Fruit fly (Drosophila melanogaster) whole organism, embryonic: ENCODE data around the gene DCTN1-p150.
A peak's percentile ranks its signal among the peaks of the same experiment; 100 is the strongest.

Experiments
- Adf1 ChIP-seq: fragments of 200-800 bp; sonication (Bioruptor generic); IDR thresholded peaks from 2 replicates; pipeline ENCODE4 v1.3.6; 2022; ENCODE audit warnings: missing biosample characterization, missing genetic modification characterization
- Awh ChIP-seq: fragments of 200-800 bp; sonication (Bioruptor generic); IDR thresholded peaks from 2 replicates; pipeline ENCODE4, ENCODE4 v1.3.6; 2022; ENCODE audit warnings: missing biosample characterization, missing genetic modification characterization
- BEAF-32 ChIP-seq: fragments of 200-800 bp; sonication (Bioruptor generic); optimal IDR thresholded peaks from 3 replicates; lab custom pipeline; 2017; ENCODE audit warnings: missing biosample characterization, missing genetic modification characterization, mild to moderate bottlenecking, moderate library complexity, missing genetic modification reagents
- Bdp1 ChIP-seq: fragments of 200-800 bp; sonication (Bioruptor generic); optimal IDR thresholded peaks from 3 replicates; lab custom pipeline; 2016; ENCODE audit warnings: missing biosample characterization, missing genetic modification characterization
- Bgb ChIP-seq: fragments of 200-800 bp; sonication (Bioruptor generic); IDR thresholded peaks from 2 replicates; pipeline ENCODE4 v1.3.6; 2022; ENCODE audit warnings: missing biosample characterization, missing genetic modification characterization; ENCODE audit not compliant: partially characterized antibody
- CG10147 ChIP-seq: fragments of 200-800 bp; sonication (Bioruptor generic); optimal IDR thresholded peaks from 2 replicates; lab custom pipeline; 2019; ENCODE audit warnings: missing biosample characterization, mild to moderate bottlenecking, missing genetic modification characterization, moderate library complexity
- CG10209 ChIP-seq: fragments of 200-800 bp; sonication (Bioruptor generic); optimal IDR thresholded peaks from 3 replicates; lab custom pipeline; 2017; ENCODE audit warnings: missing biosample characterization, mild to moderate bottlenecking, missing genetic modification characterization, missing genetic modification reagents
- CG11398 ChIP-seq: fragments of 200-800 bp; sonication (Bioruptor generic); optimal IDR thresholded peaks from 2 replicates; lab custom pipeline; 2016; ENCODE audit warnings: missing biosample characterization, missing genetic modification characterization
- CG12769 ChIP-seq: fragments of 200-800 bp; sonication (Bioruptor generic); optimal IDR thresholded peaks from 2 replicates; lab custom pipeline; 2019; ENCODE audit warnings: missing biosample characterization, mild to moderate bottlenecking, missing genetic modification characterization, moderate library complexity
- CG14710 ChIP-seq: fragments of 200-800 bp; sonication (Bioruptor generic); optimal IDR thresholded peaks from 3 replicates; lab custom pipeline; 2019; ENCODE audit warnings: missing biosample characterization, mild to moderate bottlenecking, missing genetic modification characterization, moderate library complexity
- CG16779 ChIP-seq: fragments of 200-800 bp; sonication (Bioruptor generic); IDR thresholded peaks from 2 replicates; pipeline ENCODE4 v1.3.6; 2022; ENCODE audit warnings: missing biosample characterization, missing genetic modification characterization
- CG17361 ChIP-seq: fragments of 200-800 bp; sonication (Bioruptor generic); IDR thresholded peaks from 3 replicates; pipeline ENCODE4 v1.3.6; 2022; ENCODE audit warnings: missing biosample characterization, missing genetic modification characterization
- CG1792 ChIP-seq: fragments of 200-800 bp; sonication (Bioruptor generic); optimal IDR thresholded peaks from 2 replicates; lab custom pipeline; 2016; ENCODE audit warnings: missing biosample characterization, missing genetic modification characterization
- CG3995 ChIP-seq: fragments of 200-800 bp; sonication (Bioruptor generic); optimal IDR thresholded peaks from 3 replicates; lab custom pipeline; 2016; ENCODE audit warnings: missing biosample characterization, missing genetic modification characterization
- CG4424 ChIP-seq: fragments of 200-800 bp; sonication (Bioruptor generic); optimal IDR thresholded peaks from 3 replicates; lab custom pipeline; 2016; ENCODE audit warnings: missing biosample characterization, missing genetic modification characterization
- CG4854 ChIP-seq: fragments of 200-800 bp; sonication (Bioruptor generic); optimal IDR thresholded peaks from 2 replicates; lab custom pipeline; 2016; ENCODE audit warnings: missing biosample characterization, missing genetic modification characterization, inconsistent platforms
- CG6813 ChIP-seq: fragments of 200-800 bp; sonication (Bioruptor generic); optimal IDR thresholded peaks from 2 replicates; lab custom pipeline; 2017; ENCODE audit warnings: missing biosample characterization, missing genetic modification characterization, mild to moderate bottlenecking, moderate library complexity, missing genetic modification reagents
- CG7987 ChIP-seq: fragments of 200-800 bp; sonication (Bioruptor generic); optimal IDR thresholded peaks from 2 replicates; lab custom pipeline; 2018; ENCODE audit warnings: missing biosample characterization, mild to moderate bottlenecking, missing genetic modification characterization, moderate library complexity
- CG9215 ChIP-seq: fragments of 200-800 bp; sonication (Bioruptor generic); IDR thresholded peaks from 2 replicates; pipeline ENCODE4 v1.3.6; 2022; ENCODE audit warnings: missing biosample characterization, missing genetic modification characterization
- CG9609 ChIP-seq: fragments of 200-800 bp; sonication (Bioruptor generic); optimal IDR thresholded peaks from 3 replicates; lab custom pipeline; 2016; ENCODE audit warnings: missing biosample characterization, missing genetic modification characterization
- Chrac-16 ChIP-seq: fragments of 200-800 bp; sonication (Bioruptor generic); optimal IDR thresholded peaks from 3 replicates; lab custom pipeline; 2016; ENCODE audit warnings: missing biosample characterization, missing genetic modification characterization
- E2f2 ChIP-seq: fragments of 200-800 bp; sonication (Bioruptor generic); IDR thresholded peaks from 2 replicates; pipeline ENCODE4 v1.3.6; 2022; ENCODE audit warnings: missing biosample characterization, missing genetic modification characterization
- Hr39 ChIP-seq: fragments of >200 bp; optimal IDR thresholded peaks from 2 replicates; lab custom pipeline; 2017
- Jarid2 ChIP-seq: fragments of 200-800 bp; sonication (Bioruptor generic); optimal IDR thresholded peaks from 3 replicates; lab custom pipeline; 2017; ENCODE audit warnings: mild to moderate bottlenecking, missing biosample characterization, missing genetic modification reagents, missing genetic modification characterization
- Kr ChIP-seq: fragments of 200-800 bp; sonication (Bioruptor generic); optimal IDR thresholded peaks from 2 replicates; lab custom pipeline; 2017; ENCODE audit warnings: missing biosample characterization, mild to moderate bottlenecking, missing genetic modification characterization
- Lim3 ChIP-seq: fragments of 200-800 bp; sonication (Bioruptor generic); IDR thresholded peaks from 2 replicates; pipeline ENCODE4 v1.3.6; 2022; ENCODE audit warnings: missing biosample characterization, missing genetic modification characterization
- MESR4 ChIP-seq: fragments of 200-800 bp; sonication (Bioruptor generic); optimal IDR thresholded peaks from 2 replicates; lab custom pipeline; 2018; ENCODE audit warnings: missing biosample characterization, mild to moderate bottlenecking, missing genetic modification characterization, moderate library complexity
- Nf-YB ChIP-seq: fragments of 200-800 bp; sonication (Bioruptor generic); optimal IDR thresholded peaks from 3 replicates; lab custom pipeline; 2019; ENCODE audit warnings: missing biosample characterization, mild to moderate bottlenecking, missing genetic modification characterization, moderate library complexity
- Oli ChIP-seq: fragments of 200-800 bp; sonication (Bioruptor generic); optimal IDR thresholded peaks from 2 replicates; lab custom pipeline; 2018; ENCODE audit warnings: missing biosample characterization, mild to moderate bottlenecking, missing genetic modification characterization, moderate library complexity
- Pdp1 ChIP-seq, 2 experiments: fragments of 200-800 bp; sonication (Bioruptor generic); optimal IDR thresholded peaks; 3 replicates each; lab custom pipeline; 2016; ENCODE audit warnings: missing biosample characterization in 2 of 2, missing genetic modification characterization in 2 of 2, mild to moderate bottlenecking in 1 of 2, moderate library complexity in 1 of 2
- Poxn ChIP-seq: fragments of 200-800 bp; sonication (Bioruptor generic); IDR thresholded peaks from 2 replicates; pipeline ENCODE4 v1.3.6; 2022; ENCODE audit warnings: missing biosample characterization, missing genetic modification characterization
- TFAM ChIP-seq: fragments of 200-800 bp; sonication (Bioruptor generic); optimal IDR thresholded peaks from 2 replicates; lab custom pipeline; 2017; ENCODE audit warnings: missing biosample characterization, missing genetic modification characterization, inconsistent platforms
- ab ChIP-seq: fragments of 200-800 bp; sonication (Bioruptor generic); optimal IDR thresholded peaks from 2 replicates; lab custom pipeline; 2016; ENCODE audit warnings: missing biosample characterization, missing genetic modification characterization
- amos ChIP-seq: fragments of 200-800 bp; sonication (Bioruptor generic); IDR thresholded peaks from 2 replicates; pipeline ENCODE4 v1.3.6; 2022; ENCODE audit warnings: missing biosample characterization, missing genetic modification characterization; ENCODE audit not compliant: partially characterized antibody
- br ChIP-seq: fragments of >200 bp; optimal IDR thresholded peaks from 2 replicates; lab custom pipeline; 2017
- chif ChIP-seq, 2 experiments: fragments of 200-800 bp; sonication (Bioruptor generic); optimal IDR thresholded peaks; 3 replicates each; lab custom pipeline; 2016; ENCODE audit warnings: missing biosample characterization in 2 of 2, missing genetic modification characterization in 2 of 2
- corto ChIP-seq: fragments of 200-800 bp; sonication (Bioruptor generic); optimal IDR thresholded peaks from 2 replicates; lab custom pipeline; 2016; ENCODE audit warnings: missing biosample characterization, mild to moderate bottlenecking, missing genetic modification characterization, moderate library complexity
- croc ChIP-seq: fragments of 200-800 bp; sonication (Bioruptor generic); conservative IDR thresholded peaks from 3 replicates; pipeline ENCODE4 v1.3.6; 2022; ENCODE audit warnings: missing biosample characterization, missing genetic modification characterization
- exex ChIP-seq: fragments of 200-800 bp; sonication (Bioruptor generic); optimal IDR thresholded peaks from 4 replicates; lab custom pipeline; 2018; ENCODE audit warnings: missing biosample characterization, mild to moderate bottlenecking, missing genetic modification characterization, moderate library complexity
- eyg ChIP-seq: fragments of 200-800 bp; sonication (Bioruptor generic); optimal IDR thresholded peaks from 3 replicates; lab custom pipeline; 2016; ENCODE audit warnings: missing biosample characterization, missing genetic modification characterization
- h ChIP-seq: fragments of >200 bp; optimal IDR thresholded peaks from 2 replicates; lab custom pipeline; 2017
- insv ChIP-seq, 2 experiments: fragments of 200-800 bp; sonication (Bioruptor generic); optimal IDR thresholded peaks; 3 replicates each; lab custom pipeline; 2016 to 2018; ENCODE audit warnings: missing biosample characterization in 2 of 2, missing genetic modification characterization in 2 of 2
- lab ChIP-seq: fragments of 200-800 bp; sonication (Bioruptor generic); optimal IDR thresholded peaks from 3 replicates; lab custom pipeline; 2017; ENCODE audit warnings: missing biosample characterization, missing genetic modification characterization, mild to moderate bottlenecking, moderate library complexity, missing genetic modification reagents
- mam ChIP-seq: fragments of 200-800 bp; sonication (Bioruptor generic); optimal IDR thresholded peaks from 3 replicates; lab custom pipeline; 2016; ENCODE audit warnings: missing biosample characterization, missing genetic modification characterization
- p53 ChIP-seq: fragments of 200-800 bp; sonication (Bioruptor generic); optimal IDR thresholded peaks from 2 replicates; lab custom pipeline; 2016; ENCODE audit warnings: missing biosample characterization, missing genetic modification characterization
- peb ChIP-seq: fragments of 200-800 bp; sonication (Bioruptor generic); IDR thresholded peaks from 2 replicates; pipeline ENCODE4 v1.3.6; 2022; ENCODE audit warnings: missing biosample characterization, missing genetic modification characterization
- stc ChIP-seq: fragments of 200-800 bp; sonication (Bioruptor generic); IDR thresholded peaks from 2 replicates; pipeline ENCODE4 v1.3.6; 2022; ENCODE audit warnings: missing biosample characterization, missing genetic modification characterization
- tin ChIP-seq: fragments of 200-800 bp; sonication (Bioruptor generic); optimal IDR thresholded peaks from 3 replicates; lab custom pipeline; 2016; ENCODE audit warnings: missing biosample characterization, missing genetic modification characterization
- tna ChIP-seq: fragments of 200-800 bp; sonication (Bioruptor generic); IDR thresholded peaks from 2 replicates; pipeline ENCODE4 v1.3.6; 2022; ENCODE audit warnings: missing biosample characterization, missing genetic modification characterization; ENCODE audit not compliant: partially characterized antibody
- trh ChIP-seq: fragments of 200-800 bp; sonication (Bioruptor generic); optimal IDR thresholded peaks from 2 replicates; lab custom pipeline; 2016; ENCODE audit warnings: missing biosample characterization, missing genetic modification characterization

DCTN1-p150 gene

dm6 chr3L:13964635-13965501 is 35.7 kb downstream of the DCTN1-p150 start, which contains the start of the genes Meics, Nxf3 and ssp2 (continued):
- peak; percentile 35 for TF ChIP-seq E2f2 (GFP tag; lab: Robert Waterston, UW)
- TF ChIP-seq CG9215, result peak; percentile 43; the same call in 1 of the 2 replicates
- no peak for TF ChIP-seq CG10147
- TF ChIP-seq Kr (GFP tag; lab: Kevin White, UChicago), result no peak
- TF ChIP-seq BEAF-32 (GFP tag; lab: Kevin White, UChicago), result peak; percentile 85
- peak; percentile 7 for TF ChIP-seq Chrac-16
- no peak for TF ChIP-seq eyg (GFP tag; lab: Kevin White, UChicago)
- no peak for TF ChIP-seq Adf1 (GFP tag; lab: Robert Waterston, UW)
- TF ChIP-seq CG6813 (GFP tag; lab: Kevin White, UChicago), result no peak
- TF ChIP-seq br (lab: Kevin White, UChicago), result no peak
- TF ChIP-seq stc (GFP tag; lab: Robert Waterston, UW), result peak; percentile 27; the same call in 1 of the 2 replicates
- no peak for TF ChIP-seq p53 (GFP tag; lab: Kevin White, UChicago)
- TF ChIP-seq trh (GFP tag; lab: Kevin White, UChicago), result no peak
- no peak for TF ChIP-seq CG1792
- TF ChIP-seq ab (GFP tag; lab: Kevin White, UChicago), result no peak
- TF ChIP-seq Poxn, result no peak
- TF ChIP-seq MESR4 (GFP tag; lab: Kevin White, UChicago), result peak; percentile 87
- TF ChIP-seq CG16779, result no peak
- no peak for TF ChIP-seq exex
- no peak for TF ChIP-seq TFAM (GFP tag; lab: Kevin White, UChicago)
- TF ChIP-seq Pdp1 (GFP tag; optimal IDR thresholded peaks at IDR 0.05; lab: Kevin White, UChicago), result peak in 1 of 2 experiments; percentile 7
- no peak for TF ChIP-seq chif (GFP tag; optimal IDR thresholded peaks at IDR 0.05; lab: Kevin White, UChicago)
- no peak for TF ChIP-seq corto (GFP tag; lab: Kevin White, UChicago)
- TF ChIP-seq croc (GFP tag; lab: Robert Waterston, UW), result no peak
- TF ChIP-seq amos, result peak; percentile 82
- peak; percentile 51 for TF ChIP-seq Jarid2 (GFP tag; lab: Kevin White, UChicago)
- no peak for TF ChIP-seq insv (GFP tag; optimal IDR thresholded peaks at IDR 0.05; lab: Kevin White, UChicago)
- peak; percentile 7 for TF ChIP-seq CG9609
- TF ChIP-seq Nf-YB (GFP tag; lab: Kevin White, UChicago), result no peak
- TF ChIP-seq CG14710 (tag; lab: Kevin White, UChicago), result peak; percentile 88
- no peak for TF ChIP-seq CG7987 (GFP tag; lab: Kevin White, UChicago)
- peak; percentile 98 for TF ChIP-seq CG3995
- TF ChIP-seq Awh, result no peak
- no peak for TF ChIP-seq Lim3 (GFP tag; lab: Robert Waterston, UW)
- TF ChIP-seq CG12769 (tag; lab: Kevin White, UChicago), result no peak
- TF ChIP-seq CG11398, result no peak
- TF ChIP-seq tin, result peak; percentile 38
- TF ChIP-seq lab, result no peak
- TF ChIP-seq Oli (tag; lab: Kevin White, UChicago), result no peak
- TF ChIP-seq peb, result no peak
- peak; percentile 71 for TF ChIP-seq Bgb (GFP tag; lab: Robert Waterston, UW)
- TF ChIP-seq CG4424 (GFP tag; lab: Kevin White, UChicago), result no peak
- TF ChIP-seq CG10209 (GFP tag; lab: Kevin White, UChicago), result no peak
- no peak; the same call in 2 of the 3 replicates for TF ChIP-seq CG17361 (GFP tag; lab: Robert Waterston, UW)
- TF ChIP-seq mam, result peak; percentile 55
- peak; percentile 25; the same call in 1 of the 2 replicates for TF ChIP-seq tna
- no peak for TF ChIP-seq CG4854 (GFP tag; lab: Kevin White, UChicago)
- no peak for TF ChIP-seq h (lab: Kevin White, UChicago)
- TF ChIP-seq Bdp1 (GFP tag; lab: Kevin White, UChicago), result no peak
- TF ChIP-seq Hr39 (lab: Kevin White, UChicago), result no peak
